Fruit fly (Drosophila melanogaster) whole organism, embryonic: ENCODE results near the gene CG6414.
A peak's percentile ranks its signal among the peaks of the same experiment; 100 is the strongest.

Source experiments
- Abd-B ChIP-seq: fragments of 200-800 bp; sonication (Bioruptor generic); optimal IDR thresholded peaks from 2 replicates; lab custom pipeline; 2018; ENCODE audit warnings: missing biosample characterization, mild to moderate bottlenecking, missing genetic modification characterization, moderate library complexity
- Atf6 ChIP-seq: fragments of 200-800 bp; sonication (Bioruptor generic); IDR thresholded peaks from 2 replicates; pipeline ENCODE4 v1.3.6; 2022; ENCODE audit warnings: missing biosample characterization, missing genetic modification characterization
- BtbVII ChIP-seq: fragments of 200-800 bp; sonication (Bioruptor generic); optimal IDR thresholded peaks from 3 replicates; lab custom pipeline; 2017; ENCODE audit warnings: missing biosample characterization, mild to moderate bottlenecking, missing genetic modification characterization
- CG10147 ChIP-seq: fragments of 200-800 bp; sonication (Bioruptor generic); optimal IDR thresholded peaks from 2 replicates; lab custom pipeline; 2019; ENCODE audit warnings: missing biosample characterization, mild to moderate bottlenecking, missing genetic modification characterization, moderate library complexity
- CG11695 ChIP-seq: fragments of 200-800 bp; sonication (Bioruptor generic); IDR thresholded peaks from 3 replicates; pipeline ENCODE4 v1.3.6; 2022; ENCODE audit warnings: missing biosample characterization, missing genetic modification characterization
- CG13123 ChIP-seq: fragments of 200-800 bp; sonication (Bioruptor generic); optimal IDR thresholded peaks from 2 replicates; lab custom pipeline; 2016; ENCODE audit warnings: missing biosample characterization, missing genetic modification characterization
- CG15514 ChIP-seq: fragments of 200-800 bp; sonication (Bioruptor generic); optimal IDR thresholded peaks from 3 replicates; lab custom pipeline; 2017; ENCODE audit warnings: missing biosample characterization, missing genetic modification characterization, mild to moderate bottlenecking, moderate library complexity, missing genetic modification reagents
- CG1647 ChIP-seq: fragments of 200-800 bp; sonication (Bioruptor generic); optimal IDR thresholded peaks from 3 replicates; lab custom pipeline; 2016; ENCODE audit warnings: missing biosample characterization, missing genetic modification characterization
- CG17612 ChIP-seq: fragments of 200-800 bp; sonication (Bioruptor generic); IDR thresholded peaks from 2 replicates; pipeline ENCODE4 v1.3.6; 2022; ENCODE audit warnings: missing biosample characterization, missing genetic modification characterization
- CG18599 ChIP-seq: fragments of 200-800 bp; sonication (Bioruptor generic); optimal IDR thresholded peaks from 3 replicates; lab custom pipeline; 2017; ENCODE audit warnings: missing biosample characterization, missing genetic modification characterization, mild to moderate bottlenecking, moderate library complexity, missing genetic modification reagents
- CG30020 ChIP-seq: fragments of 200-800 bp; optimal IDR thresholded peaks from 2 replicates; lab custom pipeline; 2019; ENCODE audit warnings: missing biosample characterization, mild to moderate bottlenecking, missing genetic modification characterization, moderate library complexity
- CG32532 ChIP-seq: fragments of 200-800 bp; sonication (Bioruptor generic); IDR thresholded peaks from 2 replicates; pipeline ENCODE4 v1.3.6; 2022; ENCODE audit warnings: missing biosample characterization, missing genetic modification characterization
- CG33557 ChIP-seq: fragments of 200-800 bp; sonication (Bioruptor generic); optimal IDR thresholded peaks from 2 replicates; lab custom pipeline; 2019; ENCODE audit warnings: missing biosample characterization, mild to moderate bottlenecking, missing genetic modification characterization, moderate library complexity
- CG4854 ChIP-seq: fragments of 200-800 bp; sonication (Bioruptor generic); optimal IDR thresholded peaks from 2 replicates; lab custom pipeline; 2016; ENCODE audit warnings: missing biosample characterization, missing genetic modification characterization, inconsistent platforms
- CG6254 ChIP-seq: fragments of 200-800 bp; sonication (Bioruptor generic); optimal IDR thresholded peaks from 3 replicates; lab custom pipeline; 2017; ENCODE audit warnings: mild to moderate bottlenecking, missing biosample characterization, missing genetic modification reagents, missing genetic modification characterization
- CG7556 ChIP-seq: fragments of 200-800 bp; sonication (Bioruptor generic); optimal IDR thresholded peaks from 2 replicates; lab custom pipeline; 2017; ENCODE audit warnings: missing biosample characterization, mild to moderate bottlenecking, missing genetic modification characterization
- CG7745 ChIP-seq: fragments of 200-800 bp; sonication (Bioruptor generic); optimal IDR thresholded peaks from 2 replicates; lab custom pipeline; 2018; ENCODE audit warnings: missing biosample characterization, mild to moderate bottlenecking, missing genetic modification characterization, moderate library complexity
- CG7786 ChIP-seq: fragments of 200-800 bp; sonication (Bioruptor generic); optimal IDR thresholded peaks from 2 replicates; lab custom pipeline; 2016; ENCODE audit warnings: missing biosample characterization, missing genetic modification characterization
- CG7963 ChIP-seq: fragments of 200-800 bp; sonication (Bioruptor generic); IDR thresholded peaks from 3 replicates; pipeline ENCODE4 v1.3.6; 2022; ENCODE audit warnings: missing biosample characterization, missing genetic modification characterization; ENCODE audit not compliant: partially characterized antibody
- Camta ChIP-seq: fragments of 200-800 bp; sonication (Bioruptor generic); optimal IDR thresholded peaks from 2 replicates; lab custom pipeline; 2016; ENCODE audit warnings: missing biosample characterization, missing genetic modification characterization
- CoRest ChIP-seq: fragments of 200-800 bp; sonication (Bioruptor generic); optimal IDR thresholded peaks from 3 replicates; lab custom pipeline; 2018; ENCODE audit warnings: missing biosample characterization, mild to moderate bottlenecking, missing genetic modification characterization, moderate library complexity
- HLH54F ChIP-seq: fragments of 200-800 bp; sonication (Bioruptor generic); optimal IDR thresholded peaks from 3 replicates; lab custom pipeline; 2016; ENCODE audit warnings: missing biosample characterization, missing genetic modification characterization
- HmgD ChIP-seq: fragments of 200-800 bp; sonication (Bioruptor generic); optimal IDR thresholded peaks from 3 replicates; lab custom pipeline; 2016; ENCODE audit warnings: missing biosample characterization, missing genetic modification characterization
- MESR4 ChIP-seq: fragments of 200-800 bp; sonication (Bioruptor generic); optimal IDR thresholded peaks from 2 replicates; lab custom pipeline; 2018; ENCODE audit warnings: missing biosample characterization, mild to moderate bottlenecking, missing genetic modification characterization, moderate library complexity
- Mrtf ChIP-seq: fragments of 200-800 bp; sonication (Bioruptor generic); IDR thresholded peaks from 3 replicates; pipeline ENCODE4 v1.3.6; 2022; ENCODE audit warnings: missing biosample characterization, missing genetic modification characterization
- NC2α ChIP-seq: fragments of 200-800 bp; sonication (Bioruptor generic); optimal IDR thresholded peaks from 2 replicates; lab custom pipeline; 2016; ENCODE audit warnings: missing biosample characterization, missing genetic modification characterization
- Nf-YB ChIP-seq: fragments of 200-800 bp; sonication (Bioruptor generic); optimal IDR thresholded peaks from 3 replicates; lab custom pipeline; 2019; ENCODE audit warnings: missing biosample characterization, mild to moderate bottlenecking, missing genetic modification characterization, moderate library complexity
- Oli ChIP-seq: fragments of 200-800 bp; sonication (Bioruptor generic); optimal IDR thresholded peaks from 2 replicates; lab custom pipeline; 2018; ENCODE audit warnings: missing biosample characterization, mild to moderate bottlenecking, missing genetic modification characterization, moderate library complexity
- chif ChIP-seq, 2 experiments: fragments of 200-800 bp; sonication (Bioruptor generic); optimal IDR thresholded peaks; 3 replicates each; lab custom pipeline; 2016; ENCODE audit warnings: missing biosample characterization in 2 of 2, missing genetic modification characterization in 2 of 2
- en ChIP-seq: fragments of 200-800 bp; sonication (Bioruptor generic); optimal IDR thresholded peaks from 2 replicates; lab custom pipeline; 2016; ENCODE audit warnings: missing biosample characterization, missing genetic modification characterization
- fu2 ChIP-seq: fragments of 200-800 bp; sonication (Bioruptor generic); optimal IDR thresholded peaks from 2 replicates; lab custom pipeline; 2016; ENCODE audit warnings: missing biosample characterization, missing genetic modification characterization
- gsb-n ChIP-seq: fragments of 200-800 bp; sonication (Bioruptor generic); optimal IDR thresholded peaks from 3 replicates; lab custom pipeline; 2018; ENCODE audit warnings: missing biosample characterization, mild to moderate bottlenecking, missing genetic modification characterization
- ham ChIP-seq: fragments of 200-800 bp; sonication (Bioruptor generic); IDR thresholded peaks from 2 replicates; pipeline ENCODE4 v1.3.6; 2022; ENCODE audit warnings: missing biosample characterization, missing genetic modification characterization
- hb ChIP-seq: fragments of 200-800 bp; sonication (Bioruptor generic); IDR thresholded peaks from 3 replicates; pipeline ENCODE4 v1.3.6; 2022; ENCODE audit warnings: missing biosample characterization, missing genetic modification characterization; ENCODE audit not compliant: partially characterized antibody
- hbn ChIP-seq: fragments of 200-800 bp; sonication (Bioruptor generic); IDR thresholded peaks from 2 replicates; pipeline ENCODE4 v1.3.6; 2022; ENCODE audit warnings: missing biosample characterization, missing genetic modification characterization; ENCODE audit not compliant: partially characterized antibody
- kay ChIP-seq: fragments of 200-800 bp; sonication (Bioruptor generic); optimal IDR thresholded peaks from 2 replicates; lab custom pipeline; 2016; ENCODE audit warnings: missing biosample characterization, missing genetic modification characterization
- klu ChIP-seq: fragments of 200-800 bp; sonication (Bioruptor generic); IDR thresholded peaks from 2 replicates; pipeline ENCODE4 v1.3.6; 2022; ENCODE audit warnings: missing biosample characterization, missing genetic modification characterization
- kni ChIP-seq: fragments of 200-800 bp; sonication (Bioruptor generic); optimal IDR thresholded peaks from 3 replicates; lab custom pipeline; 2017; ENCODE audit warnings: mild to moderate bottlenecking, missing biosample characterization, missing genetic modification reagents, missing genetic modification characterization
- lab ChIP-seq: fragments of 200-800 bp; sonication (Bioruptor generic); optimal IDR thresholded peaks from 3 replicates; lab custom pipeline; 2017; ENCODE audit warnings: missing biosample characterization, missing genetic modification characterization, mild to moderate bottlenecking, moderate library complexity, missing genetic modification reagents
- lbe ChIP-seq: fragments of 200-800 bp; sonication (Bioruptor generic); optimal IDR thresholded peaks from 2 replicates; lab custom pipeline; 2016; ENCODE audit warnings: missing biosample characterization, mild to moderate bottlenecking, missing genetic modification characterization
- lov ChIP-seq, 2 experiments: fragments of 200-800 bp in 1 of 2; fragments of >200 bp in 1 of 2; sonication (Bioruptor generic) in 1 of 2; IDR thresholded peaks in 1 of 2; optimal IDR thresholded peaks in 1 of 2; 2 replicates in 1 of 2; 3 replicates in 1 of 2; pipeline versions ENCODE4 v1.3.6 to Lab custom; 2017 to 2022; ENCODE audit warnings: missing biosample characterization in 1 of 2, missing genetic modification characterization in 1 of 2
- odd ChIP-seq: fragments of 200-800 bp; sonication (Bioruptor generic); optimal IDR thresholded peaks from 2 replicates; lab custom pipeline; 2017; ENCODE audit warnings: missing biosample characterization, mild to moderate bottlenecking, missing genetic modification characterization
- pho ChIP-seq: fragments of 200-800 bp; sonication (Bioruptor generic); optimal IDR thresholded peaks from 2 replicates; lab custom pipeline; 2016; ENCODE audit warnings: missing biosample characterization, missing genetic modification characterization
- pzg ChIP-seq: fragments of 200-800 bp; sonication (Bioruptor generic); optimal IDR thresholded peaks from 3 replicates; lab custom pipeline; 2018; ENCODE audit warnings: missing biosample characterization, mild to moderate bottlenecking, missing genetic modification characterization, moderate library complexity
- scrt ChIP-seq: fragments of 200-800 bp; sonication (Bioruptor generic); optimal IDR thresholded peaks from 2 replicates; lab custom pipeline; 2018; ENCODE audit warnings: missing biosample characterization, mild to moderate bottlenecking, missing genetic modification characterization, moderate library complexity
- sim ChIP-seq: fragments of 200-800 bp; sonication (Bioruptor generic); IDR thresholded peaks from 2 replicates; pipeline ENCODE4 v1.3.6; 2022; ENCODE audit warnings: missing biosample characterization, missing genetic modification characterization
- unc-4 ChIP-seq: fragments of 200-800 bp; sonication (Bioruptor generic); IDR thresholded peaks from 2 replicates; pipeline ENCODE4 v1.3.6; 2022; ENCODE audit warnings: missing biosample characterization, missing genetic modification characterization; ENCODE audit not compliant: partially characterized antibody
- unpg ChIP-seq: fragments of 200-800 bp; sonication (Bioruptor generic); optimal IDR thresholded peaks from 3 replicates; lab custom pipeline; 2018; ENCODE audit warnings: missing biosample characterization, mild to moderate bottlenecking, missing genetic modification characterization, moderate library complexity
- vnd ChIP-seq: fragments of 200-800 bp; sonication (Bioruptor generic); IDR thresholded peaks from 3 replicates; pipeline ENCODE4 v1.3.6; 2022; ENCODE audit warnings: missing biosample characterization, missing genetic modification characterization; ENCODE audit not compliant: partially characterized antibody
- zfh2 ChIP-seq: fragments of 200-800 bp; sonication (Bioruptor generic); optimal IDR thresholded peaks from 2 replicates; lab custom pipeline; 2016; ENCODE audit warnings: missing biosample characterization, missing genetic modification characterization

The CG6414 gene

dm6 chrX:3950199-3950645 is 20.9 kb downstream of the CG6414 start (continued):
- TF ChIP-seq CG15514 (GFP tag; lab: Kevin White, UChicago) (no peak), pzg (GFP tag; lab: Kevin White, UChicago) (no peak), CG13123 (GFP tag; lab: Kevin White, UChicago) (no peak), lov (optimal IDR thresholded peaks at IDR 0.05; lab: Kevin White, UChicago) (no peak), lov (GFP tag; IDR thresholded peaks at IDR 0.05; lab: Robert Waterston, UW) (no peak), BtbVII (GFP tag; lab: Kevin White, UChicago) (no peak), Nf-YB (no peak), sim (GFP tag; lab: Robert Waterston, UW) (no peak), CG11695 (GFP tag; lab: Robert Waterston, UW) (no peak), pho (GFP tag; lab: Kevin White, UChicago) (peak; percentile 23), gsb-n (tag; lab: Kevin White, UChicago) (no peak), CG17612 (no peak), CG1647 (GFP tag; lab: Kevin White, UChicago) (no peak), ham (no peak), CG18599 (GFP tag; lab: Kevin White, UChicago) (no peak), Atf6 (peak; percentile 25; the same call in 1 of the 2 replicates), Oli (tag; lab: Kevin White, UChicago) (no peak), MESR4 (GFP tag; lab: Kevin White, UChicago) (no peak), CG7745 (tag; lab: Kevin White, UChicago) (no peak), Abd-B (no peak), CG7786 (GFP tag; lab: Kevin White, UChicago) (peak; percentile 56), unpg (GFP tag; lab: Kevin White, UChicago) (no peak), HLH54F (peak; percentile 65), scrt (GFP tag; lab: Kevin White, UChicago) (no peak), Mrtf (no peak), CG10147 (GFP tag; lab: Kevin White, UChicago) (no peak), lbe (GFP tag; lab: Kevin White, UChicago) (no peak), hbn (GFP tag; lab: Robert Waterston, UW) (no peak), kni (GFP tag; lab: Kevin White, UChicago) (no peak), hb (GFP tag; lab: Robert Waterston, UW) (no peak), unc-4 (no peak), CG6254 (no peak), CoRest (peak; percentile 50), NC2α (no peak), vnd (no peak), HmgD (no peak), en (no peak), chif (GFP tag; optimal IDR thresholded peaks at IDR 0.05; lab: Kevin White, UChicago) (no peak), CG30020 (tag; lab: Kevin White, UChicago) (no peak), lab (GFP tag; lab: Kevin White, UChicago) (no peak), klu (GFP tag; lab: Robert Waterston, UW) (no peak), CG7963 (GFP tag; lab: Robert Waterston, UW) (no peak), zfh2 (GFP tag; lab: Kevin White, UChicago) (peak; percentile 59), kay (GFP tag; lab: Kevin White, UChicago) (no peak), fu2 (peak; percentile 27), Camta (peak; percentile 2), CG4854 (GFP tag; lab: Kevin White, UChicago) (no peak), CG7556 (GFP tag; lab: Kevin White, UChicago) (no peak), CG32532 (GFP tag; lab: Robert Waterston, UW) (peak; percentile 60; the same call in 1 of the 2 replicates), CG33557 (no peak), odd (GFP tag; lab: Kevin White, UChicago) (no peak)
